Fruit fly (Drosophila melanogaster) whole organism, wandering third instar larva: Measurements from ENCODE around the gene fh.

Source experiments
- CG32264 ChIP-seq: fragments of 200-800 bp; sonication (Bioruptor generic); optimal IDR thresholded peaks from 2 replicates; lab custom pipeline; 2016; ENCODE audit warnings: missing biosample characterization, missing genetic modification characterization
- CG9705 ChIP-seq: fragments of 200-800 bp; sonication (Bioruptor generic); optimal IDR thresholded peaks from 2 replicates; lab custom pipeline; 2018; ENCODE audit warnings: missing biosample characterization, mild to moderate bottlenecking, missing genetic modification characterization
- CrebA ChIP-seq: fragments of 200-800 bp; sonication (Bioruptor generic); optimal IDR thresholded peaks from 2 replicates; lab custom pipeline; 2016; ENCODE audit warnings: missing biosample characterization, mild to moderate bottlenecking, missing genetic modification characterization, borderline replicate concordance
- Dfd ChIP-seq: fragments of >200 bp; optimal IDR thresholded peaks from 2 replicates; lab custom pipeline; 2017; ENCODE audit warnings: missing biosample characterization, missing genetic modification characterization
- Dif ChIP-seq: fragments of 200-275, 200-300 bp; sonication (Bioruptor generic); optimal IDR thresholded peaks from 2 replicates; lab custom pipeline; 2018; ENCODE audit warnings: missing biosample characterization, missing genetic modification characterization; ENCODE audit not compliant: partially characterized antibody
- GATAd ChIP-seq: sonication (Bioruptor generic); optimal IDR thresholded peaks from 2 replicates; lab custom pipeline; 2016; ENCODE audit warnings: missing biosample characterization, missing genetic modification characterization
- HLH106 ChIP-seq: fragments of 200-800 bp; optimal IDR thresholded peaks from 3 replicates; lab custom pipeline; 2019; ENCODE audit warnings: missing biosample characterization, mild to moderate bottlenecking, missing genetic modification characterization, moderate library complexity
- Hnf4 ChIP-seq: fragments of 200-800 bp; sonication (Bioruptor generic); optimal IDR thresholded peaks from 2 replicates; lab custom pipeline; 2016; ENCODE audit warnings: missing biosample characterization, mild to moderate bottlenecking, missing genetic modification characterization
- Hr78 ChIP-seq: fragments of >200 bp; optimal IDR thresholded peaks from 2 replicates; lab custom pipeline; 2017; ENCODE audit warnings: missing biosample characterization, missing genetic modification characterization
- Jra ChIP-seq: sonication (Bioruptor generic); optimal IDR thresholded peaks from 2 replicates; lab custom pipeline; 2016; ENCODE audit warnings: missing biosample characterization, missing genetic modification characterization
- Myc ChIP-seq: fragments of >200 bp; optimal IDR thresholded peaks from 2 replicates; lab custom pipeline; 2017
- N ChIP-seq: fragments of >200 bp; optimal IDR thresholded peaks from 2 replicates; lab custom pipeline; 2018; ENCODE audit warnings: missing biosample characterization, missing external identifiers, missing genetic modification characterization
- OdsH ChIP-seq: fragments of 200-800 bp; sonication (Bioruptor generic); optimal IDR thresholded peaks from 2 replicates; lab custom pipeline; 2016; ENCODE audit warnings: missing biosample characterization, mild to moderate bottlenecking, missing genetic modification characterization
- Rel ChIP-seq, 2 experiments: fragments of 200-800 bp; sonication (Bioruptor generic) in 1 of 2; optimal IDR thresholded peaks; 2 replicates in 1 of 2; 3 replicates in 1 of 2; lab custom pipeline; 2016 to 2019; ENCODE audit warnings: mild to moderate bottlenecking in 2 of 2, missing biosample characterization in 2 of 2, missing genetic modification characterization in 2 of 2, moderate library complexity in 1 of 2
- Sp1 ChIP-seq: fragments of 200-800 bp; sonication (Bioruptor generic); optimal IDR thresholded peaks from 3 replicates; lab custom pipeline; 2019; ENCODE audit warnings: missing biosample characterization, mild to moderate bottlenecking, missing genetic modification characterization, moderate library complexity
- Vsx2 ChIP-seq: fragments of 200-300, 225-300 bp; sonication (Bioruptor generic); optimal IDR thresholded peaks from 2 replicates; lab custom pipeline; 2018; ENCODE audit warnings: missing biosample characterization, missing genetic modification characterization; ENCODE audit not compliant: partially characterized antibody
- br ChIP-seq: fragments of 200-800 bp; sonication (Bioruptor generic); optimal IDR thresholded peaks from 2 replicates; lab custom pipeline; 2016; ENCODE audit warnings: missing biosample characterization, missing genetic modification characterization
- dl ChIP-seq, 2 experiments: fragments of 175-275, 200-275 bp in 1 of 2; fragments of 200-275 bp in 1 of 2; sonication (Bioruptor generic); optimal IDR thresholded peaks; lab custom pipeline; 2018; ENCODE audit warnings: mild to moderate bottlenecking in 2 of 2, missing biosample characterization in 2 of 2, missing genetic modification characterization in 2 of 2, moderate library complexity in 2 of 2; ENCODE audit not compliant: partially characterized antibody in 2 of 2, insufficient read depth in 1 of 2
- dmrt93B ChIP-seq: fragments of 200-800 bp; sonication (Bioruptor generic); optimal IDR thresholded peaks from 2 replicates; lab custom pipeline; 2018; ENCODE audit warnings: missing biosample characterization, mild to moderate bottlenecking, missing genetic modification characterization
- dsf ChIP-seq: sonication (Bioruptor generic); optimal IDR thresholded peaks from 2 replicates; lab custom pipeline; 2016; ENCODE audit warnings: missing biosample characterization, missing genetic modification characterization, borderline replicate concordance
- ey ChIP-seq: fragments of 200-800 bp; sonication (Bioruptor generic); optimal IDR thresholded peaks from 2 replicates; lab custom pipeline; 2016; ENCODE audit warnings: missing biosample characterization, missing genetic modification characterization
- foxo ChIP-seq, 2 experiments: fragments of 200-800 bp; sonication (Bioruptor generic); optimal IDR thresholded peaks; 2 replicates in 1 of 2; 3 replicates in 1 of 2; lab custom pipeline; 2016 to 2017; ENCODE audit warnings: missing biosample characterization in 2 of 2, missing genetic modification characterization in 2 of 2
- fru ChIP-seq: fragments of 200-800 bp; sonication (Bioruptor generic); optimal IDR thresholded peaks from 3 replicates; lab custom pipeline; 2016; ENCODE audit warnings: missing biosample characterization, mild to moderate bottlenecking, missing genetic modification characterization
- h ChIP-seq: fragments of 200-800 bp; sonication (Bioruptor generic); optimal IDR thresholded peaks from 3 replicates; lab custom pipeline; 2016; ENCODE audit warnings: missing biosample characterization, mild to moderate bottlenecking, missing genetic modification characterization
- jim ChIP-seq: fragments of 175-275, 200-325 bp; sonication (Bioruptor generic); optimal IDR thresholded peaks from 2 replicates; lab custom pipeline; 2016; ENCODE audit warnings: missing biosample characterization, mild to moderate bottlenecking, missing genetic modification characterization
- psq ChIP-seq: fragments of 200-800 bp; sonication (Bioruptor generic); optimal IDR thresholded peaks from 3 replicates; lab custom pipeline; 2017; ENCODE audit warnings: missing biosample characterization, mild to moderate bottlenecking, missing genetic modification characterization, moderate library complexity
- rgr ChIP-seq: fragments of 200-800 bp; sonication (Bioruptor generic); optimal IDR thresholded peaks from 3 replicates; lab custom pipeline; 2016; ENCODE audit warnings: missing biosample characterization, mild to moderate bottlenecking, missing genetic modification characterization
- usp ChIP-seq: fragments of >200 bp; optimal IDR thresholded peaks from 2 replicates; lab custom pipeline; 2017; ENCODE audit warnings: missing biosample characterization, missing genetic modification characterization
- woc ChIP-seq: sonication (Bioruptor generic); optimal IDR thresholded peaks from 2 replicates; lab custom pipeline; 2016; ENCODE audit warnings: missing biosample characterization, mild to moderate bottlenecking, missing genetic modification characterization

Gene fh

DNA sequence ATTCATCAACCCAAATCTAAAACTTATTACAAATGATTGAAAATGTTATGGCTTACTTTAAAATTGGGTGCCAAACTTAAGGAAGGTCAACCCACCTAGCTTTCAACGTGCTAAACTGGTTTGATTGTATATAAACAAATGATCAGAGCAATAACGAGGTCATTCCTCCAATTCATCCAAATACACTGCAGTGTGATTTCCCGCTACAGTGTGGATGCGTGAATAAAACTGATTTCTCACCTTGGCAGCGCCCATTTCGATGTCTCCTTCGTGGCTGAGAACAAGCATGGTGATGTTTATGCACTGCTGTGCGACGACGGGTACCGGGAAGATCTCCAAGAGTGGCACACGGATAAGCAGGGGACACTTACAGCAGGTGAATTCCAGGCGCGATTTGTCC, 46.4 kb upstream of the fh start:
- TF ChIP-seq Rel (GFP tag; optimal IDR thresholded peaks at IDR 0.05; lab: Kevin White, UChicago) (no peak), Rel (tag; optimal IDR thresholded peaks at IDR 0.05; lab: Kevin White, UChicago) (peak; percentile 92), usp (GFP tag; lab: Kevin White, UChicago) (no peak)

DNA sequence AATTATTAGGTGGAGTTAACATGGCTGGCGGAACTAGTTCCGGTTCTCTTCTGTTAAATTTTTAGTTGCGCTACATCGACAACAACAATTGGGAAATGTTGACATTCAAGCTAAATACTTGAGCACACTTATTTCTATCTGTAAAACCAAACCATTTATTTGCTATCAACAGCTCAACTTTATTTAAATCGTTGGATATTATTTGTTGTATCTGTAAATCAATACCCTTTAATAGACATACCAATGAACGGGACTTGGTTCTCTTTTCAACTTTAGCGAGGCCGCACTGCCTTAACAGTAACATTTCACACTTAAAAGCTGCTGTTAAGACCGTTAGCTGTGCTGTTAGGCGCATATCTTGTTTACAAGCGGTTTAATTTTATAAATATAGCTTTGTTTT, 44.7 kb upstream of the fh start, which contains the start of gene CG12106:
Gene CG12106, plus strand, starts transcription at position 295 of the 400 bp plus-strand sequence.
- TF ChIP-seq Hnf4 (GFP tag; lab: Kevin White, UChicago) (peak; percentile 54), h (GFP tag; lab: Kevin White, UChicago) (peak; percentile 48), psq (GFP tag; lab: Kevin White, UChicago) (peak; percentile 8), usp (GFP tag; lab: Kevin White, UChicago) (no peak), CG32264 (GFP tag; lab: Kevin White, UChicago) (no peak), dl (GFP tag; optimal IDR thresholded peaks at IDR 0.05; lab: Kevin White, UChicago; ENCODE audit: insufficient read depth in 1 of 2, partially characterized antibody in 2 of 2) (no peak), fru (GFP tag; lab: Kevin White, UChicago) (peak; percentile 53), HLH106 (tag; lab: Kevin White, UChicago) (peak; percentile 75), ey (GFP tag; lab: Kevin White, UChicago) (peak; percentile 52), woc (GFP tag; lab: Kevin White, UChicago) (peak; percentile 61), dsf (GFP tag; lab: Kevin White, UChicago) (no peak), Jra (GFP tag; lab: Kevin White, UChicago) (no peak), CG9705 (peak; percentile 49), rgr (peak; percentile 58), Rel (GFP tag; optimal IDR thresholded peaks at IDR 0.05; lab: Kevin White, UChicago) (no peak), Rel (tag; optimal IDR thresholded peaks at IDR 0.05; lab: Kevin White, UChicago) (peak; percentile 7), foxo (GFP tag; optimal IDR thresholded peaks at IDR 0.05; lab: Kevin White, UChicago) (peak in 1 of 2 experiments; percentile 63), OdsH (GFP tag; lab: Kevin White, UChicago) (no peak), GATAd (no peak), br (GFP tag; lab: Kevin White, UChicago) (peak; percentile 58), Hr78 (no peak), Sp1 (GFP tag; lab: Kevin White, UChicago) (peak; percentile 54), dmrt93B (GFP tag; lab: Kevin White, UChicago) (peak; percentile 34)

DNA sequence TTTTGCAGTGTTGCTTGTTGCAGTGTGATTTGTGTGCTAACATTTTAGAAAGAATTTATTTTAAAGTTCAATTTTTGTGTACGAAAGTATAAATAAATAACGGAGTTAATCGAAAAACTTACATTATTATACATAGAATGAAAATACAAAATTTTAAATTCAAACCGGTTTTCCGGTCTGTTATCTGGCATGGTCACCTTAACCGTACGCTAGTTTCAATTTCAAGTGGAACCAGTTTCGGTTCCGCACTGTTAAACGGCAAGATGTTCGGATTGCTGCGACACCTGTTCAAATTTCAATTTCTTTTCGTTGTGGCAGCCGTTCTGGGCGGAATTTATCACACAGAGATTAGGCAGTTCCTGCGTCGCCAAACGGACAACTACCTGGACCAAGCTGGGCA, 43.6 kb upstream of the fh start, which contains the start of gene CG12056:
Gene CG12056, plus strand, starts transcription at position 241 of the 400 bp plus-strand sequence.
- TF ChIP-seq Dif (GFP tag; lab: Kevin White, UChicago) (no peak), Dfd (GFP tag; lab: Kevin White, UChicago) (no peak), CG9705 (no peak), CG32264 (GFP tag; lab: Kevin White, UChicago) (no peak), dmrt93B (GFP tag; lab: Kevin White, UChicago) (no peak), Sp1 (GFP tag; lab: Kevin White, UChicago) (no peak), Vsx2 (GFP tag; lab: Kevin White, UChicago) (no peak), h (GFP tag; lab: Kevin White, UChicago) (no peak), Myc (lab: Kevin White, UChicago) (no peak), rgr (no peak), CrebA (GFP tag; lab: Kevin White, UChicago) (no peak)

dm6 chrX:9191357-9191756, 42.5 kb upstream of the fh start, which contains the start of gene CG12057:
Gene CG12057, plus strand, starts transcription at chrX:9191657.
- no peak for TF ChIP-seq Dif (GFP tag; lab: Kevin White, UChicago)
- TF ChIP-seq Jra (GFP tag; lab: Kevin White, UChicago): no peak
- TF ChIP-seq N (GFP tag; lab: Kevin White, UChicago): no peak
- TF ChIP-seq h (GFP tag; lab: Kevin White, UChicago): no peak
- no peak for TF ChIP-seq Rel (GFP tag; optimal IDR thresholded peaks at IDR 0.05; lab: Kevin White, UChicago)
- TF ChIP-seq Rel (tag; optimal IDR thresholded peaks at IDR 0.05; lab: Kevin White, UChicago): no peak
- TF ChIP-seq foxo (GFP tag; optimal IDR thresholded peaks at IDR 0.05; lab: Kevin White, UChicago): no peak
- no peak for TF ChIP-seq Hr78
- no peak for TF ChIP-seq jim
